Fruit fly (Drosophila melanogaster) whole organism, prepupa: ENCODE results near the gene mus312.

Experiments
- Blimp-1 ChIP-seq: fragments of 200-800 bp; sonication (Bioruptor generic); optimal IDR thresholded peaks from 3 replicates; lab custom pipeline; 2017; ENCODE audit warnings: missing biosample characterization, missing genetic modification characterization, mild to moderate bottlenecking, moderate library complexity, missing genetic modification reagents
- CG10631 ChIP-seq: fragments of 200-800 bp; sonication (Bioruptor generic); optimal IDR thresholded peaks from 2 replicates; lab custom pipeline; 2016; ENCODE audit warnings: missing biosample characterization, missing genetic modification characterization
- CG11294 ChIP-seq: fragments of 200-800 bp; sonication (Bioruptor generic); IDR thresholded peaks from 2 replicates; pipeline ENCODE4 v1.3.6; 2022; ENCODE audit warnings: missing biosample characterization, missing genetic modification characterization
- CG11902 ChIP-seq: fragments of 200-800 bp; sonication (Bioruptor generic); optimal IDR thresholded peaks from 3 replicates; lab custom pipeline; 2016; ENCODE audit warnings: missing biosample characterization, missing genetic modification characterization
- CG1621 ChIP-seq: fragments of 200-800 bp; sonication (Bioruptor generic); optimal IDR thresholded peaks from 3 replicates; lab custom pipeline; 2018; ENCODE audit warnings: missing biosample characterization, mild to moderate bottlenecking, missing genetic modification characterization
- CG16779 ChIP-seq: fragments of 200-800 bp; sonication (Bioruptor generic); optimal IDR thresholded peaks from 3 replicates; lab custom pipeline; 2017; ENCODE audit warnings: missing biosample characterization, mild to moderate bottlenecking, missing genetic modification characterization
- CG3032 ChIP-seq: fragments of 200-800 bp; optimal IDR thresholded peaks from 2 replicates; lab custom pipeline; 2019; ENCODE audit warnings: missing biosample characterization, mild to moderate bottlenecking, missing genetic modification characterization, moderate library complexity
- CG31627 ChIP-seq: fragments of 200-800 bp; sonication (Bioruptor generic); optimal IDR thresholded peaks from 3 replicates; lab custom pipeline; 2016; ENCODE audit warnings: missing biosample characterization, missing genetic modification characterization
- CG32006 ChIP-seq: fragments of 200-800 bp; sonication (Bioruptor generic); optimal IDR thresholded peaks from 3 replicates; lab custom pipeline; 2017; ENCODE audit warnings: missing biosample characterization, mild to moderate bottlenecking, missing genetic modification characterization
- CG3919 ChIP-seq: fragments of 200-800 bp; sonication (Bioruptor generic); optimal IDR thresholded peaks from 3 replicates; lab custom pipeline; 2016; ENCODE audit warnings: missing biosample characterization, missing genetic modification characterization
- CG4318 ChIP-seq: fragments of 200-800 bp; sonication (Bioruptor generic); optimal IDR thresholded peaks from 3 replicates; lab custom pipeline; 2017; ENCODE audit warnings: missing biosample characterization, mild to moderate bottlenecking, missing genetic modification characterization
- CG6163 ChIP-seq: fragments of 200-800 bp; sonication (Bioruptor generic); IDR thresholded peaks from 3 replicates; pipeline ENCODE4 v1.3.6; 2022; ENCODE audit warnings: missing biosample characterization, missing genetic modification characterization
- CG6276 ChIP-seq: fragments of 200-800 bp; sonication (Bioruptor generic); optimal IDR thresholded peaks from 2 replicates; lab custom pipeline; 2017; ENCODE audit warnings: missing biosample characterization, mild to moderate bottlenecking, missing genetic modification characterization
- CG6792 ChIP-seq: fragments of 200-800 bp; sonication (Bioruptor generic); optimal IDR thresholded peaks from 3 replicates; lab custom pipeline; 2016; ENCODE audit warnings: missing biosample characterization, missing genetic modification characterization
- CG6808 ChIP-seq: fragments of 200-800 bp; sonication (Bioruptor generic); optimal IDR thresholded peaks from 3 replicates; lab custom pipeline; 2017; ENCODE audit warnings: missing biosample characterization, missing genetic modification characterization, mild to moderate bottlenecking, moderate library complexity, missing genetic modification reagents
- CG6854 ChIP-seq: fragments of 200-800 bp; sonication (Bioruptor generic); optimal IDR thresholded peaks from 2 replicates; lab custom pipeline; 2017; ENCODE audit warnings: missing biosample characterization, mild to moderate bottlenecking, missing genetic modification characterization
- CG7368 ChIP-seq: fragments of 200-800 bp; sonication (Bioruptor generic); optimal IDR thresholded peaks from 3 replicates; lab custom pipeline; 2016; ENCODE audit warnings: missing biosample characterization, missing genetic modification characterization
- CG8119 ChIP-seq: fragments of 200-800 bp; sonication (Bioruptor generic); IDR thresholded peaks from 3 replicates; pipeline ENCODE4 v1.3.6; 2022; ENCODE audit warnings: missing biosample characterization, missing genetic modification characterization
- CG8319 ChIP-seq: fragments of 200-800 bp; sonication (Bioruptor generic); optimal IDR thresholded peaks from 3 replicates; lab custom pipeline; 2016; ENCODE audit warnings: missing biosample characterization, missing genetic modification characterization
- CG9139 ChIP-seq: fragments of 200-800 bp; sonication (Bioruptor generic); optimal IDR thresholded peaks from 3 replicates; lab custom pipeline; 2017; ENCODE audit warnings: missing biosample characterization, mild to moderate bottlenecking, missing genetic modification characterization
- Eip75B ChIP-seq: fragments of 200-800 bp; sonication (Bioruptor generic); optimal IDR thresholded peaks from 3 replicates; lab custom pipeline; 2016; ENCODE audit warnings: missing biosample characterization, missing genetic modification characterization
- Eip78C ChIP-seq: fragments of 200-800 bp; sonication (Bioruptor generic); peaks from one replicate; lab custom pipeline; 2016; ENCODE audit warnings: missing biosample characterization, missing genetic modification characterization
- Eip93F ChIP-seq: fragments of 200-800 bp; sonication (Bioruptor generic); optimal IDR thresholded peaks from 2 replicates; lab custom pipeline; 2016; ENCODE audit warnings: missing biosample characterization, mild to moderate bottlenecking, missing genetic modification characterization
- Ets96B ChIP-seq: fragments of 200-800 bp; optimal IDR thresholded peaks from 2 replicates; lab custom pipeline; 2019; ENCODE audit warnings: missing biosample characterization, mild to moderate bottlenecking, missing genetic modification characterization, moderate library complexity
- Hr39 ChIP-seq: fragments of 200-800 bp; sonication (Bioruptor generic); optimal IDR thresholded peaks from 2 replicates; lab custom pipeline; 2016; ENCODE audit warnings: missing biosample characterization, missing genetic modification characterization
- Lpt ChIP-seq: fragments of 200-800 bp; sonication (Bioruptor generic); optimal IDR thresholded peaks from 3 replicates; lab custom pipeline; 2016; ENCODE audit warnings: missing biosample characterization, missing genetic modification characterization
- OdsH ChIP-seq: fragments of 200-800 bp; sonication (Bioruptor generic); optimal IDR thresholded peaks from 3 replicates; lab custom pipeline; 2016; ENCODE audit warnings: missing biosample characterization, missing genetic modification characterization
- Sox14 ChIP-seq: fragments of 200-800 bp; sonication (Bioruptor generic); optimal IDR thresholded peaks from 3 replicates; lab custom pipeline; 2016; ENCODE audit warnings: missing biosample characterization, missing genetic modification characterization
- Sox15 ChIP-seq: fragments of 200-800 bp; sonication (Bioruptor generic); optimal IDR thresholded peaks from 3 replicates; lab custom pipeline; 2016; ENCODE audit warnings: missing biosample characterization, missing genetic modification characterization
- achi ChIP-seq: fragments of 200-800 bp; sonication (Bioruptor generic); optimal IDR thresholded peaks from 3 replicates; lab custom pipeline; 2016; ENCODE audit warnings: missing biosample characterization, missing genetic modification characterization
- acj6 ChIP-seq: fragments of 200-800 bp; sonication (Bioruptor generic); optimal IDR thresholded peaks from 3 replicates; lab custom pipeline; 2016; ENCODE audit warnings: missing biosample characterization, missing genetic modification characterization
- cyc ChIP-seq: fragments of 200-800 bp; sonication (Bioruptor generic); optimal IDR thresholded peaks from 3 replicates; lab custom pipeline; 2016; ENCODE audit warnings: missing biosample characterization, missing genetic modification characterization
- dac ChIP-seq: fragments of 200-800 bp; sonication (Bioruptor generic); optimal IDR thresholded peaks from 2 replicates; lab custom pipeline; 2017; ENCODE audit warnings: missing biosample characterization, mild to moderate bottlenecking, missing genetic modification characterization
- dsx ChIP-seq: fragments of 200-800 bp; optimal IDR thresholded peaks from 3 replicates; lab custom pipeline; 2019; ENCODE audit warnings: missing biosample characterization, mild to moderate bottlenecking, missing genetic modification characterization, moderate library complexity; ENCODE audit not compliant: poor library complexity, severe bottlenecking
- esn ChIP-seq: fragments of 200-800 bp; sonication (Bioruptor generic); optimal IDR thresholded peaks from 2 replicates; lab custom pipeline; 2016; ENCODE audit warnings: missing biosample characterization, mild to moderate bottlenecking, missing genetic modification characterization, moderate library complexity
- fd59A ChIP-seq: fragments of 200-800 bp; sonication (Bioruptor generic); optimal IDR thresholded peaks from 2 replicates; lab custom pipeline; 2017; ENCODE audit warnings: missing biosample characterization, mild to moderate bottlenecking, missing genetic modification characterization, missing genetic modification reagents
- fkh ChIP-seq: fragments of 200-800 bp; sonication (Bioruptor generic); optimal IDR thresholded peaks from 3 replicates; lab custom pipeline; 2017; ENCODE audit warnings: missing biosample characterization, mild to moderate bottlenecking, missing genetic modification characterization, moderate library complexity
- lz ChIP-seq: fragments of 200-800 bp; sonication (Bioruptor generic); optimal IDR thresholded peaks from 3 replicates; lab custom pipeline; 2016; ENCODE audit warnings: missing biosample characterization, missing genetic modification characterization
- salr ChIP-seq, 2 experiments: fragments of 200-800 bp; sonication (Bioruptor generic); optimal IDR thresholded peaks; 3 replicates each; lab custom pipeline; 2016 to 2018; ENCODE audit warnings: missing biosample characterization in 2 of 2, missing genetic modification characterization in 2 of 2, mild to moderate bottlenecking in 1 of 2
- ss ChIP-seq, 2 experiments: fragments of 200-800 bp; sonication (Bioruptor generic); optimal IDR thresholded peaks; 2 replicates in 1 of 2; 3 replicates in 1 of 2; lab custom pipeline; 2017 to 2018; ENCODE audit warnings: mild to moderate bottlenecking in 2 of 2, missing biosample characterization in 2 of 2, missing genetic modification characterization in 2 of 2, moderate library complexity in 1 of 2
- svp ChIP-seq: fragments of 200-800 bp; sonication (Bioruptor generic); peaks from one replicate; lab custom pipeline; 2016; ENCODE audit warnings: missing biosample characterization, missing genetic modification characterization
- topi ChIP-seq: fragments of 200-800 bp; sonication (Bioruptor generic); optimal IDR thresholded peaks from 3 replicates; lab custom pipeline; 2016; ENCODE audit warnings: missing biosample characterization, missing genetic modification characterization

Gene mus312

DNA sequence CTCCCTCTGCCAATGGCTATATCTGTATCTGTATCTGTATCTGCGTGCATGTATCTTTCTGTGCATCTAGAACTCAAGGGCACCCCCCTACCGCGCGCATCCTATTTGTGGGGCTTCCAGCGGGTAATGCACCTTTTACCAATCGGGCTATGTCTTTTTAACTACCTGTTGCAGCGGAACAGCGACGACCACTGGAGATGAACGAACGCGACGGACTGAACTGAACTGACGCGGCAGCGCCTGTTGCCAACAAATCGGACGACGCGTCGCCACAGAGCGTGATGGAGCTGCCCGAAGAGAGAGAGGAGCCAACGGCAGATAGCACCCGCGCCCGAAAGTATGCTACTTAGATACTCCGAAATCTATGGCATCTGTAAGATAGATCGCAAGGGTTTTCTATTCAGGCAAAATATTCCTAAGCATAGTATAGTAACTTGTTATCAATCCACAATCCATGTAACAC is 16.1 kb downstream of the mus312 start, which contains the start of gene Cln7 (continued):
- TF ChIP-seq CG6276 (GFP tag; lab: Kevin White, UChicago) (peak; percentile 26), Hr39 (GFP tag; lab: Kevin White, UChicago) (no peak), fkh (peak; percentile 32), CG10631 (GFP tag; lab: Kevin White, UChicago) (no peak), svp (GFP tag; lab: Kevin White, UChicago) (no peak), CG16779 (tag; lab: Kevin White, UChicago) (peak; percentile 69), CG31627 (GFP tag; lab: Kevin White, UChicago) (no peak), CG6808 (GFP tag; lab: Kevin White, UChicago) (peak; percentile 40), Lpt (peak; percentile 59), CG6854 (GFP tag; lab: Kevin White, UChicago) (peak; percentile 85), esn (GFP tag; lab: Kevin White, UChicago) (peak; percentile 71), CG8319 (GFP tag; lab: Kevin White, UChicago) (no peak)

DNA sequence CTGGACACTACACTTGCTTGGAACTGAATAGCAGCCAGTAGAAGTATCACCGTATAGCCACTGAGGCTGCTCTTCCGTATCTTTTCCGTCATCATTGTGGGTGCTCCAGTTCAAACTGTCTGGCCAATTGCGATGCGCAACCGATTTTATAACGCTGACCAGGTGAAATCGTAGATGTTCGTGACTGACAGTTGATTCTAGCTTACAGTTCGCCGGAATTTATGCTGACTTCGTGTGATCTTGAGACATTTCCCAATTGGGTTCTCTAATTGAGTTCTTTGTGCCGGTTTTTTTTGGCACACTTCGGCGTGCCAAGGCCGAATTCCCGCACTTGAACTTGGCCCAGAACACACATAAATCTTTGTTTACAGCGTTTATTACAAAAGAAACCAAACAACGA is 18.0 kb downstream of the mus312 start, which contains the start of gene CG14834:
TSS of gene CG14834 (minus strand) at position 173 of the 400 bp plus-strand sequence.
- TF ChIP-seq CG6792 (GFP tag; lab: Kevin White, UChicago) (no peak), CG3032 (tag; lab: Kevin White, UChicago) (no peak)

DNA sequence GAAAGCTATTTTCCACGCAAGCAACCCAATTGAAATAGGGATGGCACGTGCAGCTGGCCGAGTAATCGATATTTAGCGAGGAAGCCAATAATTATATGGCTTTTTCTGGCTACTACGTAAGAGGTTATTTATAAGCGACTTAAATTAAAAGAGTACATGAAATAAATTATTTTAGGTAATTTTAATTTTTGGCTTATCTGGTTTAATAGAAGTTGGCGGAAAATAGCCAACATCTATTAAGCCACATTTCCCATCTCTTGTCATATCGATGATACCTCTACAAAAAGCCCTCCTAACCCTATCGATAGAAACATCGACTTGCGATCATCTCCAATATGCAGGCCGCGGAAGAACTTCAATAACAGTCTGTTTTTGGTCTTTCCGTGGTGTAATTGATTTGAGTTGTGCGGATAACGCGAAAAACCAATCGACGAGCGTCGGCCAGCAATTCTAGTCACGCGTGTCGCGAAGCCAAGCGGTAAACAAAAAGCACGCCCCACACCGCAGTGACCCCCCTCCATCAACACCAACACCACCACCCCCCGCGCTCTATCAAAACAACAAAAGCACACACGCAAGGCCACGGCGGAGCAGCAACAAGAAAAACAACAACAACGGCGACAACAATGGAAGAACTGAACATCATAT is 19.2 kb downstream of the mus312 start, which contains the start of the genes Srp19 and qm:
TSS of gene Srp19 (minus strand) at position 51 of the 648 bp plus-strand sequence.
TSS of gene qm (plus strand) at position 330 of the 648 bp plus-strand sequence.
- no peak for TF ChIP-seq CG4318
- TF ChIP-seq fkh = peak; percentile 74
- no peak for TF ChIP-seq Sox15
- TF ChIP-seq CG31627 (GFP tag; lab: Kevin White, UChicago) = peak; percentile 50
- peak; percentile 38 for TF ChIP-seq topi (GFP tag; lab: Kevin White, UChicago)
- no peak for TF ChIP-seq salr (GFP tag; optimal IDR thresholded peaks at IDR 0.05; lab: Kevin White, UChicago)
- peak; percentile 33 for TF ChIP-seq CG9139 (GFP tag; lab: Kevin White, UChicago)
- TF ChIP-seq CG32006 (GFP tag; lab: Kevin White, UChicago) = peak; percentile 15
- TF ChIP-seq Sox14 = peak; percentile 41
- no peak for TF ChIP-seq CG6276 (GFP tag; lab: Kevin White, UChicago)
- peak; percentile 35 for TF ChIP-seq CG1621 (tag; lab: Kevin White, UChicago)
- peak; percentile 52; the same call in 1 of the 3 replicates for TF ChIP-seq CG8119 (GFP tag; lab: Robert Waterston, UW)
- no peak for TF ChIP-seq dac (GFP tag; lab: Kevin White, UChicago)
- TF ChIP-seq CG6854 (GFP tag; lab: Kevin White, UChicago) = peak; percentile 65
- peak; percentile 60 for TF ChIP-seq CG10631 (GFP tag; lab: Kevin White, UChicago)
- no peak for TF ChIP-seq CG11294 (GFP tag; lab: Robert Waterston, UW)
- TF ChIP-seq esn (GFP tag; lab: Kevin White, UChicago) = peak; percentile 66
- TF ChIP-seq Eip93F (GFP tag; lab: Kevin White, UChicago) = peak; percentile 63
- TF ChIP-seq lz (GFP tag; lab: Kevin White, UChicago) = peak; percentile 66
- peak; percentile 5 for TF ChIP-seq CG6792 (GFP tag; lab: Kevin White, UChicago)
- peak; percentile 37 for TF ChIP-seq dsx (GFP tag; lab: Kevin White, UChicago)
- TF ChIP-seq CG11902 (GFP tag; lab: Kevin White, UChicago) = no peak
- peak; percentile 31 for TF ChIP-seq Hr39 (GFP tag; lab: Kevin White, UChicago)
- peak; percentile 52 for TF ChIP-seq Eip78C (GFP tag; lab: Kevin White, UChicago)
- no peak; the same call in 2 of the 3 replicates for TF ChIP-seq CG6163 (GFP tag; lab: Robert Waterston, UW)
- TF ChIP-seq Blimp-1 (GFP tag; lab: Kevin White, UChicago) = no peak
- no peak for TF ChIP-seq OdsH
- no peak for TF ChIP-seq acj6 (GFP tag; lab: Kevin White, UChicago)
- no peak for TF ChIP-seq Ets96B (tag; lab: Kevin White, UChicago)
- peak; percentile 33 for TF ChIP-seq CG3032 (tag; lab: Kevin White, UChicago)
- TF ChIP-seq cyc (GFP tag; lab: Kevin White, UChicago) = peak; percentile 23
- TF ChIP-seq fd59A (GFP tag; lab: Kevin White, UChicago) = no peak
- TF ChIP-seq CG7368 (GFP tag; lab: Kevin White, UChicago) = no peak
- peak; percentile 54 for TF ChIP-seq Eip75B
- TF ChIP-seq Lpt = no peak
- TF ChIP-seq CG3919 (GFP tag; lab: Kevin White, UChicago) = peak; percentile 38
- TF ChIP-seq ss (GFP tag; optimal IDR thresholded peaks at IDR 0.05; lab: Kevin White, UChicago) = peak; percentile 67 to 90
- no peak for TF ChIP-seq svp (GFP tag; lab: Kevin White, UChicago)
- TF ChIP-seq achi = peak; percentile 1
